Fruit fly (Drosophila melanogaster) whole organism, pupa: ENCODE results near the gene MED7.

Source experiments
- CG13204 ChIP-seq: fragments of 200-800 bp; sonication (Bioruptor generic); optimal IDR thresholded peaks from 2 replicates; lab custom pipeline; 2018; ENCODE audit warnings: missing biosample characterization, mild to moderate bottlenecking, missing genetic modification characterization, moderate library complexity
- CG17806 ChIP-seq: fragments of 200-800 bp; sonication (Bioruptor generic); optimal IDR thresholded peaks from 2 replicates; lab custom pipeline; 2018; ENCODE audit warnings: missing biosample characterization, mild to moderate bottlenecking, missing genetic modification characterization, moderate library complexity
- CG4496 ChIP-seq: fragments of 200-800 bp; sonication (Bioruptor generic); IDR thresholded peaks from 3 replicates; pipeline ENCODE4 v1.3.6; 2022; ENCODE audit warnings: missing biosample characterization, missing genetic modification characterization
- CG8159 ChIP-seq: fragments of 200-800 bp; sonication (Bioruptor generic); optimal IDR thresholded peaks from 3 replicates; lab custom pipeline; 2018; ENCODE audit warnings: missing biosample characterization, mild to moderate bottlenecking, missing genetic modification characterization, moderate library complexity
- Ets98B ChIP-seq: fragments of 200-800 bp; sonication (Bioruptor generic); IDR thresholded peaks from 2 replicates; pipeline ENCODE4 v1.3.6; 2022; ENCODE audit warnings: missing biosample characterization, missing genetic modification characterization
- Pif1B ChIP-seq: fragments of 200-800 bp; sonication (Bioruptor generic); optimal IDR thresholded peaks from 3 replicates; lab custom pipeline; 2016; ENCODE audit warnings: missing biosample characterization, missing genetic modification characterization
- Snoo ChIP-seq: fragments of 200-800 bp; sonication (Bioruptor generic); optimal IDR thresholded peaks from 3 replicates; lab custom pipeline; 2017; ENCODE audit warnings: missing biosample characterization, mild to moderate bottlenecking, missing genetic modification characterization, inconsistent platforms
- fd96Ca ChIP-seq: fragments of 200-800 bp; sonication (Bioruptor generic); IDR thresholded peaks from 3 replicates; pipeline ENCODE4 v1.3.6; 2022; ENCODE audit warnings: missing biosample characterization, missing genetic modification characterization
- rn ChIP-seq: fragments of 200-800 bp; sonication (Bioruptor generic); IDR thresholded peaks from 2 replicates; pipeline ENCODE4 v1.3.6; 2022; ENCODE audit warnings: missing biosample characterization, missing genetic modification characterization

dm6 chr3R:10759348-10759847, 1.4 kb downstream of the MED7 start, which contains the start of gene CG31272:
- TF ChIP-seq Ets98B (GFP tag; lab: Robert Waterston, UW) = no peak
- TF ChIP-seq CG17806 (tag; lab: Kevin White, UChicago) = no peak
- TF ChIP-seq Snoo (tag; lab: Kevin White, UChicago) = no peak
- TF ChIP-seq Pif1B (GFP tag; lab: Kevin White, UChicago) = no peak
- TF ChIP-seq fd96Ca (GFP tag; lab: Robert Waterston, UW) = no peak
- no peak for TF ChIP-seq rn (GFP tag; lab: Robert Waterston, UW)
- no peak for TF ChIP-seq CG4496
- no peak for TF ChIP-seq CG13204 (GFP tag; lab: Kevin White, UChicago)
- no peak for TF ChIP-seq CG8159 (tag; lab: Kevin White, UChicago)
